Fruit fly (Drosophila melanogaster) whole organism, embryonic: ENCODE results near the gene ppk17.

Experiments
- Atf6 ChIP-seq: fragments of 200-800 bp; sonication (Bioruptor generic); IDR thresholded peaks from 2 replicates; pipeline ENCODE4 v1.3.6; 2022; ENCODE audit warnings: missing biosample characterization, missing genetic modification characterization
- CG10147 ChIP-seq: fragments of 200-800 bp; sonication (Bioruptor generic); optimal IDR thresholded peaks from 2 replicates; lab custom pipeline; 2019; ENCODE audit warnings: missing biosample characterization, mild to moderate bottlenecking, missing genetic modification characterization, moderate library complexity
- CG10209 ChIP-seq: fragments of 200-800 bp; sonication (Bioruptor generic); optimal IDR thresholded peaks from 3 replicates; lab custom pipeline; 2017; ENCODE audit warnings: missing biosample characterization, mild to moderate bottlenecking, missing genetic modification characterization, missing genetic modification reagents
- CG11085 ChIP-seq: fragments of 200-800 bp; sonication (Bioruptor generic); IDR thresholded peaks from 2 replicates; pipeline ENCODE4 v1.3.6; 2022; ENCODE audit warnings: missing biosample characterization, missing genetic modification characterization
- CG11504 ChIP-seq: fragments of 200-800 bp; sonication (Bioruptor generic); optimal IDR thresholded peaks from 3 replicates; lab custom pipeline; 2019; ENCODE audit warnings: missing biosample characterization, mild to moderate bottlenecking, missing genetic modification characterization, moderate library complexity
- CG13894 ChIP-seq: fragments of 200-800 bp; sonication (Bioruptor generic); optimal IDR thresholded peaks from 3 replicates; lab custom pipeline; 2018; ENCODE audit warnings: missing biosample characterization, mild to moderate bottlenecking, missing genetic modification characterization, moderate library complexity
- CG14710 ChIP-seq: fragments of 200-800 bp; sonication (Bioruptor generic); optimal IDR thresholded peaks from 3 replicates; lab custom pipeline; 2019; ENCODE audit warnings: missing biosample characterization, mild to moderate bottlenecking, missing genetic modification characterization, moderate library complexity
- CG14965 ChIP-seq: fragments of 200-800 bp; sonication (Bioruptor generic); optimal IDR thresholded peaks from 2 replicates; lab custom pipeline; 2016; ENCODE audit warnings: missing biosample characterization, missing genetic modification characterization, borderline replicate concordance
- CG15696 ChIP-seq: fragments of 200-800 bp; sonication (Bioruptor generic); optimal IDR thresholded peaks from 2 replicates; lab custom pipeline; 2019; ENCODE audit warnings: missing biosample characterization, mild to moderate bottlenecking, missing genetic modification characterization, moderate library complexity
- CG18011 ChIP-seq: fragments of 200-800 bp; sonication (Bioruptor generic); optimal IDR thresholded peaks from 2 replicates; lab custom pipeline; 2017; ENCODE audit warnings: missing biosample characterization, missing genetic modification characterization, mild to moderate bottlenecking, moderate library complexity, missing genotype
- CG30403 ChIP-seq: fragments of 200-800 bp; sonication (Bioruptor generic); optimal IDR thresholded peaks from 3 replicates; lab custom pipeline; 2016; ENCODE audit warnings: missing biosample characterization, missing genetic modification characterization
- CG31441 ChIP-seq: fragments of 200-800 bp; sonication (Bioruptor generic); IDR thresholded peaks from 2 replicates; pipeline ENCODE4 v1.3.6; 2022; ENCODE audit warnings: missing biosample characterization, missing genetic modification characterization
- CG32767 ChIP-seq: fragments of 200-800 bp; sonication (Bioruptor generic); IDR thresholded peaks from 2 replicates; pipeline ENCODE4 v1.3.6; 2022; ENCODE audit warnings: missing biosample characterization, missing genetic modification characterization
- CG5245 ChIP-seq: fragments of 200-800 bp; sonication (Bioruptor generic); optimal IDR thresholded peaks from 3 replicates; lab custom pipeline; 2016; ENCODE audit warnings: missing biosample characterization, missing genetic modification characterization
- CG6254 ChIP-seq: fragments of 200-800 bp; sonication (Bioruptor generic); optimal IDR thresholded peaks from 3 replicates; lab custom pipeline; 2017; ENCODE audit warnings: mild to moderate bottlenecking, missing biosample characterization, missing genetic modification reagents, missing genetic modification characterization
- CG7372 ChIP-seq: fragments of 200-800 bp; sonication (Bioruptor generic); IDR thresholded peaks from 2 replicates; pipeline ENCODE4 v1.3.6; 2022; ENCODE audit warnings: missing biosample characterization, missing genetic modification characterization
- CG8359 ChIP-seq: fragments of 200-800 bp; sonication (Bioruptor generic); optimal IDR thresholded peaks from 2 replicates; lab custom pipeline; 2017; ENCODE audit warnings: missing biosample characterization, mild to moderate bottlenecking, missing genetic modification characterization, borderline replicate concordance
- CG9932 ChIP-seq: fragments of 200-800 bp; sonication (Bioruptor generic); IDR thresholded peaks from 2 replicates; pipeline ENCODE4 v1.3.6; 2022; ENCODE audit warnings: missing biosample characterization, missing genetic modification characterization
- Doc2 ChIP-seq: fragments of 200-800 bp; sonication (Bioruptor generic); IDR thresholded peaks from 2 replicates; pipeline ENCODE4 v1.3.6; 2022; ENCODE audit warnings: missing biosample characterization, missing genetic modification characterization
- Elba2 ChIP-seq: fragments of 200-800 bp; sonication (Bioruptor generic); optimal IDR thresholded peaks from 3 replicates; lab custom pipeline; 2016; ENCODE audit warnings: missing biosample characterization, missing genetic modification characterization
- Hmr ChIP-seq: fragments of 200-800 bp; sonication (Bioruptor generic); optimal IDR thresholded peaks from 3 replicates; lab custom pipeline; 2017; ENCODE audit warnings: mild to moderate bottlenecking, missing biosample characterization, missing genetic modification reagents, missing genetic modification characterization
- Jarid2 ChIP-seq: fragments of 200-800 bp; sonication (Bioruptor generic); optimal IDR thresholded peaks from 3 replicates; lab custom pipeline; 2017; ENCODE audit warnings: mild to moderate bottlenecking, missing biosample characterization, missing genetic modification reagents, missing genetic modification characterization
- Lhr ChIP-seq: fragments of 200-800 bp; sonication (Bioruptor generic); optimal IDR thresholded peaks from 3 replicates; lab custom pipeline; 2017; ENCODE audit warnings: mild to moderate bottlenecking, missing biosample characterization, missing genetic modification reagents, missing genetic modification characterization
- Mes4 ChIP-seq: fragments of 200-800 bp; sonication (Bioruptor generic); optimal IDR thresholded peaks from 2 replicates; lab custom pipeline; 2016; ENCODE audit warnings: missing biosample characterization, missing genetic modification characterization
- Nf-YB ChIP-seq: fragments of 200-800 bp; sonication (Bioruptor generic); optimal IDR thresholded peaks from 3 replicates; lab custom pipeline; 2019; ENCODE audit warnings: missing biosample characterization, mild to moderate bottlenecking, missing genetic modification characterization, moderate library complexity
- Sox102F ChIP-seq: fragments of 200-800 bp; sonication (Bioruptor generic); optimal IDR thresholded peaks from 2 replicates; lab custom pipeline; 2018; ENCODE audit warnings: missing biosample characterization, mild to moderate bottlenecking, missing genetic modification characterization, moderate library complexity
- Trl ChIP-seq, 3 experiments: fragments of >200 bp in 2 of 3; fragments of 200-800 bp in 1 of 3; sonication (Bioruptor generic) in 1 of 3; optimal IDR thresholded peaks; 2 replicates in 1 of 3; 3 replicates in 2 of 3; lab custom pipeline; 2016 to 2017; ENCODE audit warnings: missing biosample characterization in 1 of 3, missing genetic modification characterization in 1 of 3
- ap ChIP-seq: fragments of 200-800 bp; sonication (Bioruptor generic); IDR thresholded peaks from 2 replicates; pipeline ENCODE4 v1.3.6; 2022; ENCODE audit warnings: missing biosample characterization, missing genetic modification characterization
- bowl ChIP-seq: fragments of 200-800 bp; sonication (Bioruptor generic); IDR thresholded peaks from 2 replicates; pipeline ENCODE4 v1.3.6; 2022; ENCODE audit warnings: missing biosample characterization, missing genetic modification characterization
- cato ChIP-seq: fragments of 200-800 bp; sonication (Bioruptor generic); optimal IDR thresholded peaks from 2 replicates; lab custom pipeline; 2016; ENCODE audit warnings: missing biosample characterization, missing genetic modification characterization, borderline replicate concordance
- danr ChIP-seq: fragments of 200-800 bp; sonication (Bioruptor generic); IDR thresholded peaks from 2 replicates; pipeline ENCODE4 v1.3.6; 2022; ENCODE audit warnings: missing biosample characterization, missing genetic modification characterization
- dm ChIP-seq: fragments of 200-800 bp; sonication (Bioruptor generic); optimal IDR thresholded peaks from 3 replicates; lab custom pipeline; 2016; ENCODE audit warnings: missing biosample characterization, missing genetic modification characterization
- eyg ChIP-seq: fragments of 200-800 bp; sonication (Bioruptor generic); optimal IDR thresholded peaks from 3 replicates; lab custom pipeline; 2016; ENCODE audit warnings: missing biosample characterization, missing genetic modification characterization
- gcm2 ChIP-seq: fragments of 200-800 bp; sonication (Bioruptor generic); optimal IDR thresholded peaks from 2 replicates; lab custom pipeline; 2016; ENCODE audit warnings: missing biosample characterization, missing genetic modification characterization
- ham ChIP-seq: fragments of 200-800 bp; sonication (Bioruptor generic); IDR thresholded peaks from 2 replicates; pipeline ENCODE4 v1.3.6; 2022; ENCODE audit warnings: missing biosample characterization, missing genetic modification characterization
- jing ChIP-seq: fragments of 200-800 bp; sonication (Bioruptor generic); optimal IDR thresholded peaks from 2 replicates; lab custom pipeline; 2018; ENCODE audit warnings: missing biosample characterization, mild to moderate bottlenecking, missing genetic modification characterization
- jumu ChIP-seq: fragments of 200-800 bp; sonication (Bioruptor generic); optimal IDR thresholded peaks from 3 replicates; lab custom pipeline; 2016; ENCODE audit warnings: missing biosample characterization, missing genetic modification characterization
- maf-S ChIP-seq: fragments of 200-800 bp; sonication (Bioruptor generic); optimal IDR thresholded peaks from 2 replicates; lab custom pipeline; 2016; ENCODE audit warnings: missing biosample characterization, missing genetic modification characterization
- nerfin-1 ChIP-seq: fragments of 200-800 bp; sonication (Bioruptor generic); optimal IDR thresholded peaks from 3 replicates; lab custom pipeline; 2019; ENCODE audit warnings: missing biosample characterization, mild to moderate bottlenecking, missing genetic modification characterization, moderate library complexity
- otp ChIP-seq: fragments of 200-800 bp; sonication (Bioruptor generic); IDR thresholded peaks from 3 replicates; pipeline ENCODE4, ENCODE4 v1.3.6; 2022; ENCODE audit warnings: missing biosample characterization, missing genetic modification characterization
- p53 ChIP-seq: fragments of 200-800 bp; sonication (Bioruptor generic); optimal IDR thresholded peaks from 2 replicates; lab custom pipeline; 2016; ENCODE audit warnings: missing biosample characterization, missing genetic modification characterization
- pfk ChIP-seq: fragments of 200-800 bp; sonication (Bioruptor generic); optimal IDR thresholded peaks from 2 replicates; lab custom pipeline; 2018; ENCODE audit warnings: missing biosample characterization, mild to moderate bottlenecking, missing genetic modification characterization, moderate library complexity
- ranshi ChIP-seq: fragments of 200-800 bp; sonication (Bioruptor generic); IDR thresholded peaks from 2 replicates; pipeline ENCODE4 v1.3.6; 2022; ENCODE audit warnings: missing biosample characterization, missing genetic modification characterization
- sisA ChIP-seq: fragments of 200-800 bp; sonication (Bioruptor generic); IDR thresholded peaks from 2 replicates; pipeline ENCODE4 v1.3.6; 2022; ENCODE audit warnings: missing biosample characterization, missing genetic modification characterization
- sna ChIP-seq: fragments of 200-800 bp; sonication (Bioruptor generic); IDR thresholded peaks from 2 replicates; pipeline ENCODE4 v1.3.6; 2022; ENCODE audit warnings: missing biosample characterization, missing genetic modification characterization; ENCODE audit not compliant: partially characterized antibody
- stc ChIP-seq: fragments of 200-800 bp; sonication (Bioruptor generic); IDR thresholded peaks from 2 replicates; pipeline ENCODE4 v1.3.6; 2022; ENCODE audit warnings: missing biosample characterization, missing genetic modification characterization
- tio ChIP-seq: fragments of 200-800 bp; sonication (Bioruptor generic); optimal IDR thresholded peaks from 2 replicates; lab custom pipeline; 2017; ENCODE audit warnings: missing biosample characterization, missing genetic modification characterization, inconsistent platforms
- vfl ChIP-seq: fragments of 200-800 bp; sonication (Bioruptor generic); optimal IDR thresholded peaks from 2 replicates; lab custom pipeline; 2016; ENCODE audit warnings: missing biosample characterization, missing genetic modification characterization
- wdn ChIP-seq: fragments of 200-800 bp; sonication (Bioruptor generic); IDR thresholded peaks from 2 replicates; pipeline ENCODE4 v1.3.6; 2022; ENCODE audit warnings: missing biosample characterization, missing genetic modification characterization
- wor ChIP-seq: fragments of 200-800 bp; sonication (Bioruptor generic); IDR thresholded peaks from 2 replicates; pipeline ENCODE4 v1.3.6; 2022; ENCODE audit warnings: missing biosample characterization, missing genetic modification characterization

ppk17 gene

DNA sequence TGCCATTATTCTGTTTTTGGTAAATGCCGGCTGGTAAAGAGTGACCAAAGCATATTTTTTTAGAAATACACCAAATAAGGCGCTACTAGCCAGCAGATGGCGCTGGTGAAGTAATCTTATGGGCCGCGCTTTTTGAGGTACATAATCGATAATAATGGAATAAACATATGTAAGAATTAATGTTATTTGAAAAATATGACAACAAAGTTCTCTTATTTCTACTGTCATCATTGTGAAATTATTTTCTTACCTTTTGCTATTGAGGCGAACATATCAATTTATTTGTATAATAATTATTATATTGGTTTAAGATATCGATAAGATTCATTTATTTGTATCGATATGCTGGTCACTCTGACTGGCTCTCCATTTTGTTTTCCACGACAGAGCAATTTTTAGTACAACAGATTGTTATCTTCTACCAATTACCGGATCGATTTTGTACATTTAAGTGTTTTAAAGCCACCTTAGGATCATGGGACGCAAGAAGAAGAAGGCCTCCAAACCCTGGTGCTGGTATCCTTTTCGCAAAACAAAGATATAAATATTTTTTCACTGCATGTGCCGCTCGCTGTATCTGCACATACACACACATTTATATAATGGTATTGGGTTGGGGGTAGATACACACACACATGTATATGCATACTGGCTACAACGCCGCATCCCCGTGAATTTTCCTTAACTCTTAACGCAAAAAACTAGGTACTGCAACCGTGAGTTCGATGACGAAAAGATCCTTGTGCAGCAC is 17.1 kb downstream of the ppk17 start, which contains the start of the genes LSm7 and BuGZ (continued):
- TF ChIP-seq danr = no peak
- TF ChIP-seq CG11085 (GFP tag; lab: Robert Waterston, UW) = no peak
- peak; percentile 63; the same call in 1 of the 2 replicates for TF ChIP-seq sna (GFP tag; lab: Robert Waterston, UW)
- no peak for TF ChIP-seq Nf-YB (GFP tag; lab: Kevin White, UChicago)
- TF ChIP-seq CG7372 (GFP tag; lab: Robert Waterston, UW) = no peak
- TF ChIP-seq ap (GFP tag; lab: Robert Waterston, UW) = no peak
- TF ChIP-seq Elba2 = peak; percentile 63
- TF ChIP-seq CG5245 (GFP tag; lab: Kevin White, UChicago) = peak; percentile 17
- no peak for TF ChIP-seq pfk (GFP tag; lab: Kevin White, UChicago)
- no peak for TF ChIP-seq jing (GFP tag; lab: Kevin White, UChicago)
- TF ChIP-seq CG14710 = peak; percentile 82
- no peak for TF ChIP-seq CG18011 (GFP tag; lab: Kevin White, UChicago)
- TF ChIP-seq Sox102F (GFP tag; lab: Kevin White, UChicago) = no peak
- no peak for TF ChIP-seq vfl (GFP tag; lab: Kevin White, UChicago)
- peak; percentile 41 for TF ChIP-seq CG15696 (tag; lab: Kevin White, UChicago)
- TF ChIP-seq CG32767 = peak; percentile 80
- no peak for TF ChIP-seq CG11504 (tag; lab: Kevin White, UChicago)
- no peak for TF ChIP-seq Atf6
- no peak for TF ChIP-seq gcm2
- TF ChIP-seq Hmr = no peak
- peak; percentile 19 for TF ChIP-seq CG6254 (GFP tag; lab: Kevin White, UChicago)
- no peak for TF ChIP-seq eyg
- TF ChIP-seq Jarid2 = no peak
- no peak for TF ChIP-seq tio (GFP tag; lab: Kevin White, UChicago)
- no peak for TF ChIP-seq wdn (GFP tag; lab: Robert Waterston, UW)
- peak; percentile 98 for TF ChIP-seq CG14965 (GFP tag; lab: Kevin White, UChicago)
- peak; percentile 14 for TF ChIP-seq dm (GFP tag; lab: Kevin White, UChicago)
- no peak for TF ChIP-seq cato (GFP tag; lab: Kevin White, UChicago)
- TF ChIP-seq Lhr (GFP tag; lab: Kevin White, UChicago) = peak; percentile 75
- no peak for TF ChIP-seq ranshi (GFP tag; lab: Robert Waterston, UW)
- no peak for TF ChIP-seq Mes4 (GFP tag; lab: Kevin White, UChicago)
- TF ChIP-seq wor = no peak
- no peak for TF ChIP-seq jumu (GFP tag; lab: Kevin White, UChicago)
- TF ChIP-seq otp = no peak
- no peak for TF ChIP-seq CG9932 (GFP tag; lab: Robert Waterston, UW)
- no peak for TF ChIP-seq bowl
- TF ChIP-seq maf-S (GFP tag; lab: Kevin White, UChicago) = no peak
- TF ChIP-seq CG31441 (GFP tag; lab: Robert Waterston, UW) = no peak; the same call in 1 of the 2 replicates
- no peak for TF ChIP-seq ham
- peak; percentile 17 for TF ChIP-seq nerfin-1 (tag; lab: Kevin White, UChicago)
- TF ChIP-seq CG13894 (tag; lab: Kevin White, UChicago) = no peak
- TF ChIP-seq stc (GFP tag; lab: Robert Waterston, UW) = no peak
- TF ChIP-seq Trl (optimal IDR thresholded peaks at IDR 0.05; lab: Kevin White, UChicago) = no peak
- peak; percentile 32 for TF ChIP-seq Trl (GFP tag; optimal IDR thresholded peaks at IDR 0.05; lab: Kevin White, UChicago)
- TF ChIP-seq CG10147 = no peak
- no peak for TF ChIP-seq CG10209 (GFP tag; lab: Kevin White, UChicago)
- peak; percentile 38 for TF ChIP-seq CG30403 (GFP tag; lab: Kevin White, UChicago)
- TF ChIP-seq CG8359 (GFP tag; lab: Kevin White, UChicago) = no peak
- TF ChIP-seq p53 = no peak
- no peak for TF ChIP-seq sisA (GFP tag; lab: Robert Waterston, UW)
- TF ChIP-seq Doc2 (GFP tag; lab: Robert Waterston, UW) = no peak
